Worm (Caenorhabditis elegans) whole organism, L2 larva: ENCODE measurements around the gene act-3.

Experiments
- C34F6.9 ChIP-seq: fragments of 150-350 bp; optimal IDR thresholded peaks from 2 replicates; lab custom pipeline; 2014; ENCODE audit warnings: missing biosample characterization, missing genetic modification characterization
- F13H6.1 ChIP-seq: sonication (generic microtip); optimal IDR thresholded peaks from 2 replicates; lab custom pipeline; 2016; ENCODE audit warnings: missing genetic modification characterization, missing compliant biosample characterization
- R02D3.7 ChIP-seq: fragments of 150-350 bp; optimal IDR thresholded peaks from 2 replicates; lab custom pipeline; 2014; ENCODE audit warnings: missing biosample characterization, missing genetic modification characterization
- Y55F3AM.14 ChIP-seq: fragments of 200-800 bp; sonication (Bioruptor generic); optimal IDR thresholded peaks from 2 replicates; lab custom pipeline; 2018; ENCODE audit warnings: mild to moderate bottlenecking, missing genetic modification characterization, missing compliant biosample characterization
- ZK546.5 ChIP-seq: sonication (generic microtip); optimal IDR thresholded peaks from 2 replicates; lab custom pipeline; 2017; ENCODE audit warnings: missing biosample characterization, missing genetic modification characterization
- alr-1 ChIP-seq: fragments of 150-350 bp; optimal IDR thresholded peaks from 2 replicates; lab custom pipeline; 2014; ENCODE audit warnings: missing biosample characterization, missing genetic modification characterization
- aly-2 ChIP-seq: fragments of 150-350 bp; optimal IDR thresholded peaks from 2 replicates; lab custom pipeline; 2014; ENCODE audit warnings: missing biosample characterization, missing genetic modification characterization
- ama-1 ChIP-seq: fragments of 150-350 bp; optimal IDR thresholded peaks from 2 replicates; lab custom pipeline; 2018; ENCODE audit warnings: inconsistent platforms
- blmp-1 ChIP-seq: sonication (generic microtip); optimal IDR thresholded peaks from 2 replicates; lab custom pipeline; 2017; ENCODE audit warnings: missing genetic modification characterization, mild to moderate bottlenecking, missing compliant biosample characterization, antibody characterized with exemption, moderate library complexity; ENCODE audit not compliant: insufficient read depth
- ceh-16 ChIP-seq: fragments of 150-350 bp; optimal IDR thresholded peaks from 2 replicates; lab custom pipeline; 2014; ENCODE audit warnings: missing biosample characterization, missing genetic modification characterization
- ceh-82 ChIP-seq: fragments of 150-350 bp; optimal IDR thresholded peaks from 2 replicates; lab custom pipeline; 2014; ENCODE audit warnings: missing biosample characterization, missing genetic modification characterization
- crh-2 ChIP-seq: sonication (generic microtip); optimal IDR thresholded peaks from 2 replicates; lab custom pipeline; 2017; ENCODE audit warnings: missing biosample characterization, missing genetic modification characterization
- dmd-4 ChIP-seq: sonication (generic microtip); optimal IDR thresholded peaks from 2 replicates; lab custom pipeline; 2017; ENCODE audit warnings: missing biosample characterization, missing genetic modification characterization
- egl-27 ChIP-seq: sonication (generic microtip); optimal IDR thresholded peaks from 3 replicates; lab custom pipeline; 2017; ENCODE audit warnings: missing biosample characterization, missing genetic modification reagents, missing genetic modification characterization
- elt-1 ChIP-seq: fragments of 150-350 bp; optimal IDR thresholded peaks from 2 replicates; lab custom pipeline; 2014; ENCODE audit warnings: missing biosample characterization, missing genetic modification characterization
- elt-3 ChIP-seq: sonication (generic microtip); optimal IDR thresholded peaks from 2 replicates; lab custom pipeline; 2017; ENCODE audit warnings: missing biosample characterization, missing genetic modification characterization
- fos-1 ChIP-seq: fragments of 150-350 bp; optimal IDR thresholded peaks from 2 replicates; lab custom pipeline; 2014; ENCODE audit warnings: missing biosample characterization, missing genetic modification characterization
- gmeb-1 ChIP-seq: fragments of 150-350 bp; optimal IDR thresholded peaks from 2 replicates; lab custom pipeline; 2014; ENCODE audit warnings: missing biosample characterization, missing genetic modification characterization
- lin-11 ChIP-seq: fragments of 150-350 bp; sonication (generic microtip); optimal IDR thresholded peaks from 2 replicates; lab custom pipeline; 2014; ENCODE audit warnings: missing biosample characterization, missing genetic modification characterization, inconsistent platforms, mixed read lengths
- lin-13 ChIP-seq: fragments of 150-350 bp; optimal IDR thresholded peaks from 2 replicates; lab custom pipeline; 2014; ENCODE audit warnings: missing biosample characterization, missing genetic modification reagents, missing genetic modification characterization
- lin-39 ChIP-seq: fragments of 150-350 bp; optimal IDR thresholded peaks from 2 replicates; lab custom pipeline; 2014; ENCODE audit warnings: missing biosample characterization, missing genetic modification reagents, missing genetic modification characterization
- lsy-2 ChIP-seq, 2 experiments: fragments of 150-350 bp in 1 of 2; sonication (generic microtip) in 1 of 2; optimal IDR thresholded peaks; 2 replicates each; lab custom pipeline; 2014 to 2017; ENCODE audit warnings: missing biosample characterization in 2 of 2, missing genetic modification characterization in 2 of 2
- mab-5 ChIP-seq: fragments of 150-350 bp; optimal IDR thresholded peaks from 2 replicates; lab custom pipeline; 2014; ENCODE audit warnings: missing biosample characterization, missing genetic modification characterization
- mbf-1 ChIP-seq: sonication (generic microtip); optimal IDR thresholded peaks from 2 replicates; lab custom pipeline; 2017; ENCODE audit warnings: missing biosample characterization, missing genetic modification characterization
- mdl-1 ChIP-seq, 2 experiments: fragments of 150-350 bp in 1 of 2; sonication (generic microtip) in 1 of 2; optimal IDR thresholded peaks; 2 replicates each; lab custom pipeline; 2017; ENCODE audit warnings: missing biosample characterization in 2 of 2, missing genetic modification characterization in 2 of 2
- nhr-10 ChIP-seq: sonication (generic microtip); optimal IDR thresholded peaks from 2 replicates; lab custom pipeline; 2017; ENCODE audit warnings: missing biosample characterization, missing genetic modification characterization
- nhr-11 ChIP-seq: fragments of 150-350 bp; optimal IDR thresholded peaks from 2 replicates; lab custom pipeline; 2014; ENCODE audit warnings: missing biosample characterization, missing genetic modification characterization
- nhr-12 ChIP-seq: fragments of 150-350 bp; optimal IDR thresholded peaks from 2 replicates; lab custom pipeline; 2014; ENCODE audit warnings: missing biosample characterization, missing genetic modification characterization
- nhr-129 ChIP-seq: fragments of 150-350 bp; optimal IDR thresholded peaks from 2 replicates; lab custom pipeline; 2014; ENCODE audit warnings: missing biosample characterization, missing genetic modification characterization
- nhr-21 ChIP-seq: fragments of 150-350 bp; optimal IDR thresholded peaks from 2 replicates; lab custom pipeline; 2014; ENCODE audit warnings: missing biosample characterization, missing genetic modification characterization
- nhr-23 ChIP-seq: fragments of 150-350 bp; optimal IDR thresholded peaks from 2 replicates; lab custom pipeline; 2014; ENCODE audit warnings: missing biosample characterization, missing genetic modification reagents, missing genetic modification characterization
- nhr-237 ChIP-seq: fragments of 150-350 bp; optimal IDR thresholded peaks from 2 replicates; lab custom pipeline; 2014; ENCODE audit warnings: missing biosample characterization, missing genetic modification characterization
- nhr-25 ChIP-seq: fragments of 150-350 bp; sonication (generic microtip); optimal IDR thresholded peaks from 3 replicates; lab custom pipeline; 2014; ENCODE audit warnings: missing biosample characterization, missing genetic modification characterization
- nhr-6 ChIP-seq: fragments of 150-350 bp; optimal IDR thresholded peaks from 2 replicates; lab custom pipeline; 2014; ENCODE audit warnings: missing biosample characterization, missing genetic modification characterization
- nhr-77 ChIP-seq: fragments of 150-350 bp; optimal IDR thresholded peaks from 2 replicates; lab custom pipeline; 2014; ENCODE audit warnings: missing biosample characterization, missing genetic modification characterization
- peb-1 ChIP-seq: fragments of 150-350 bp; optimal IDR thresholded peaks from 2 replicates; lab custom pipeline; 2014; ENCODE audit warnings: missing biosample characterization, missing genetic modification characterization
- sem-4 ChIP-seq: fragments of 150-350 bp; optimal IDR thresholded peaks from 2 replicates; lab custom pipeline; 2014; ENCODE audit warnings: missing biosample characterization, missing genetic modification reagents, missing genetic modification characterization
- skn-1 ChIP-seq: sonication (generic microtip); optimal IDR thresholded peaks from 2 replicates; lab custom pipeline; 2017; ENCODE audit warnings: missing biosample characterization, missing genetic modification characterization
- sma-3 ChIP-seq: sonication (generic microtip); optimal IDR thresholded peaks from 2 replicates; lab custom pipeline; 2016; ENCODE audit warnings: missing genetic modification reagents, missing genetic modification characterization, missing compliant biosample characterization
- sma-9 ChIP-seq, 2 experiments: fragments of 150-350 bp in 1 of 2; sonication (generic microtip) in 1 of 2; optimal IDR thresholded peaks; 2 replicates each; lab custom pipeline; 2014 to 2016; ENCODE audit warnings: missing genetic modification characterization in 2 of 2, mild to moderate bottlenecking in 1 of 2, missing biosample characterization in 1 of 2, missing compliant biosample characterization in 1 of 2, missing genetic modification reagents in 1 of 2, moderate library complexity in 1 of 2
- snpc-4 ChIP-seq: fragments of 150-350 bp; optimal IDR thresholded peaks from 2 replicates; lab custom pipeline; 2014; ENCODE audit warnings: missing biosample characterization, missing genetic modification characterization
- unc-39 ChIP-seq: fragments of 150-350 bp; optimal IDR thresholded peaks from 2 replicates; lab custom pipeline; 2014; ENCODE audit warnings: missing biosample characterization, missing genetic modification characterization
- unc-55 ChIP-seq: fragments of 150-350 bp; sonication (generic microtip); optimal IDR thresholded peaks from 3 replicates; lab custom pipeline; 2014; ENCODE audit warnings: missing biosample characterization, missing genetic modification reagents, missing genetic modification characterization
- unc-62 ChIP-seq: fragments of 150-350 bp; optimal IDR thresholded peaks from 2 replicates; lab custom pipeline; 2014; ENCODE audit warnings: missing biosample characterization, missing genetic modification reagents, missing genetic modification characterization
- zag-1 ChIP-seq: fragments of 150-350 bp; optimal IDR thresholded peaks from 2 replicates; lab custom pipeline; 2014; ENCODE audit warnings: missing biosample characterization, missing genetic modification characterization
- ztf-1 ChIP-seq: fragments of 200-800 bp; sonication (Bioruptor generic); conservative IDR thresholded peaks from 2 replicates; pipeline ENCODE4 v1.3.6; 2022; ENCODE audit warnings: missing genetic modification characterization, missing compliant biosample characterization
- ztf-11 ChIP-seq: sonication (generic microtip); optimal IDR thresholded peaks from 2 replicates; lab custom pipeline; 2017; ENCODE audit warnings: missing biosample characterization, missing genetic modification characterization
- ztf-4 ChIP-seq: fragments of 150-350 bp; optimal IDR thresholded peaks from 2 replicates; lab custom pipeline; 2014; ENCODE audit warnings: missing biosample characterization, missing genetic modification characterization

The act-3 gene

DNA sequence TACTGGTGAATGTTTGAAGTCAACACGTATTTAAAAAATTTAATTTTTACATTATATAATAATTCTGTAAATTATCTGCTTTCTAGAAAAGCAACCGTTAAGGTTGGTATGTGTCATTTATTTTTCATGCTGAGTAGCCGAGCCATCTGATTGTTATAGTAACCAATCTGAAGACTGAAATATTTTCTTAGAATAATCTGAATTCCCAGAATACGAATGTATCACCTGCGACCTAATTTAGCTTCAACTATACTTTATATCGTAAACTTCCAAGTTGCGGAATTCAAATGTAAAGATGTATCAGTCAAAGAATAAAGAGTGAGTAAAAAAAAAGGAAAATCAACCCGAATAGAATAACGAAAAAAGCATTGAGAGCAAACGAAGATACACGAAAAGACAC lies 41.1 kb downstream of the act-3 start:
- no peak for TF ChIP-seq unc-62 (GFP tag; lab: Kevin White, UChicago)
- no peak for TF ChIP-seq nhr-237 (tag; lab: Kevin White, UChicago)

DNA sequence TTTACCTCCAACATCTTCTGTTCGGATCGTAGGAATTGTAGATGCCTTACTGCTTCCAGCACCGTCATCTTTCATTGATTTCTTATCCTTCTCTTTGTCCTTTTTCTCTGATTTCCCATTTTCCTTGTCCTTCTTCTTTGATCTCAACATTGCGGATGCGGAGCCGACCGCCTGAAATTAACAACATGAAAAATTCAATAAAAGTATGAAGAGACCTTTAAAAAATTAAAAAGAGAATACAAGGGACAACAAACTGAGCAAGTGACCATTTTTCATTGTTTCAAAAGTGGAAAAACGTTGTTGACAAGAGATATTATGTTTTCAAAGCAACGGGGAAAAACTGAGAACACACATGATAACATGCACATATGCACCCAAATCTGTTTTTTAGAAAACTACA lies 43.6 kb downstream of the act-3 start:
- no peak for TF ChIP-seq lsy-2 (tag; optimal IDR thresholded peaks at IDR 0.05; lab: Kevin White, UChicago)
- TF ChIP-seq alr-1, result no peak
- TF ChIP-seq zag-1 (tag; lab: Kevin White, UChicago), result no peak
- TF ChIP-seq nhr-129, result no peak
- TF ChIP-seq Y55F3AM.14 (GFP tag; lab: Kevin White, UChicago), result no peak
- no peak for TF ChIP-seq unc-55
- TF ChIP-seq skn-1 (tag; lab: Kevin White, UChicago), result no peak
- no peak for TF ChIP-seq ZK546.5
- TF ChIP-seq elt-3 (tag; lab: Kevin White, UChicago), result no peak
- TF ChIP-seq ama-1 (lab: Kevin White, UChicago), result no peak
- no peak for TF ChIP-seq ztf-11 (tag; lab: Kevin White, UChicago)
- TF ChIP-seq mab-5 (tag; lab: Kevin White, UChicago), result no peak
- no peak for TF ChIP-seq egl-27 (tag; lab: Kevin White, UChicago)
- TF ChIP-seq C34F6.9 (tag; lab: Kevin White, UChicago), result no peak
- TF ChIP-seq blmp-1 (tag; lab: Kevin White, UChicago), result no peak
- TF ChIP-seq sma-9 (GFP tag; optimal IDR thresholded peaks at IDR 0.05; lab: Kevin White, UChicago), result no peak
- TF ChIP-seq sma-9 (tag; optimal IDR thresholded peaks at IDR 0.05; lab: Kevin White, UChicago), result no peak

DNA sequence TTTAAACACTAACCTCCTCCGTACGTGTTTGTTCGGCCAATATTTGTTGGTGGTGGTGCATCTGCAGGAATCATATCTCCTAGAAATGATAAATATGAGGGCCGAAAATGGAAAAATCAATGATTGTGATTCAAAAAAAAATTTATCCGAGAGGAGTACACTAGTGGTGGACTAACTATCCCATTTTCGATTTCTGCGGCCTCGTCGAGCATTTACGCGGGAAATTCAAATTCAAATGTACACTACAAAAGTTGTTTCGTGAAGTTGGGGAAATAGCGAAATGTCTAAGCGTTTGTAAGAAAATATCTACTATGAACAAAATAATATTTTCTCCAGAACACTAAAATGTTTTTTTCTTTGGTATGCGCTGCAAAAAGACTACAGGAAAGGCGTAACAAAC lies 45.0 kb downstream of the act-3 start:
- peak; percentile 17 for TF ChIP-seq nhr-6
- no peak for TF ChIP-seq aly-2 (tag; lab: Kevin White, UChicago)
- TF ChIP-seq egl-27 (tag; lab: Kevin White, UChicago), result no peak
- no peak for TF ChIP-seq nhr-77 (tag; lab: Kevin White, UChicago)
- TF ChIP-seq Y55F3AM.14 (GFP tag; lab: Kevin White, UChicago), result no peak
- no peak for TF ChIP-seq nhr-129
- TF ChIP-seq nhr-21 (tag; lab: Kevin White, UChicago), result no peak
- TF ChIP-seq nhr-12 (tag; lab: Kevin White, UChicago), result no peak
- no peak for TF ChIP-seq lin-11 (tag; lab: Kevin White, UChicago)
- TF ChIP-seq unc-62 (GFP tag; lab: Kevin White, UChicago), result no peak
- TF ChIP-seq ceh-16, result no peak
- no peak for TF ChIP-seq skn-1 (tag; lab: Kevin White, UChicago)
- TF ChIP-seq ceh-82 (tag; lab: Kevin White, UChicago), result no peak
- TF ChIP-seq sem-4 (tag; lab: Kevin White, UChicago), result no peak
- no peak for TF ChIP-seq zag-1 (tag; lab: Kevin White, UChicago)
- no peak for TF ChIP-seq nhr-25 (tag; lab: Kevin White, UChicago)
- no peak for TF ChIP-seq nhr-11 (tag; lab: Kevin White, UChicago)
- no peak for TF ChIP-seq R02D3.7 (tag; lab: Kevin White, UChicago)
- peak; percentile 24 for TF ChIP-seq fos-1
- TF ChIP-seq elt-1, result no peak
- TF ChIP-seq sma-3 (GFP tag; lab: Kevin White, UChicago), result peak; percentile 75
- TF ChIP-seq blmp-1 (tag; lab: Kevin White, UChicago), result no peak
- TF ChIP-seq ama-1 (lab: Kevin White, UChicago), result no peak
- TF ChIP-seq nhr-23, result no peak
- peak; percentile 79 for TF ChIP-seq unc-55
- no peak for TF ChIP-seq ztf-1 (GFP tag; lab: Robert Waterston, UW)
- no peak for TF ChIP-seq unc-39
- TF ChIP-seq mbf-1, result no peak
- TF ChIP-seq lin-13 (GFP tag; lab: Kevin White, UChicago), result peak; percentile 20
- TF ChIP-seq dmd-4, result no peak
- TF ChIP-seq sma-9 (GFP tag; optimal IDR thresholded peaks at IDR 0.05; lab: Kevin White, UChicago), result peak; percentile 73
- no peak for TF ChIP-seq sma-9 (tag; optimal IDR thresholded peaks at IDR 0.05; lab: Kevin White, UChicago)
- no peak for TF ChIP-seq elt-3 (tag; lab: Kevin White, UChicago)
- no peak for TF ChIP-seq mdl-1 (tag; optimal IDR thresholded peaks at IDR 0.05; lab: Kevin White, UChicago)
- TF ChIP-seq nhr-10 (tag; lab: Kevin White, UChicago), result peak; percentile 16
- TF ChIP-seq snpc-4, result no peak
- no peak for TF ChIP-seq ZK546.5
- no peak for TF ChIP-seq ztf-11 (tag; lab: Kevin White, UChicago)
- no peak for TF ChIP-seq peb-1 (tag; lab: Kevin White, UChicago)
- TF ChIP-seq mab-5 (tag; lab: Kevin White, UChicago), result no peak
- no peak for TF ChIP-seq lin-39 (tag; lab: Kevin White, UChicago)
- no peak for TF ChIP-seq alr-1
- no peak for TF ChIP-seq ztf-4
- TF ChIP-seq gmeb-1 (tag; lab: Kevin White, UChicago), result peak; percentile 94
- TF ChIP-seq C34F6.9 (tag; lab: Kevin White, UChicago), result peak; percentile 43
- peak in 1 of 2 experiments; percentile 70 for TF ChIP-seq lsy-2 (tag; optimal IDR thresholded peaks at IDR 0.05; lab: Kevin White, UChicago)
- TF ChIP-seq nhr-237 (tag; lab: Kevin White, UChicago), result no peak
- TF ChIP-seq crh-2 (tag; lab: Kevin White, UChicago), result peak; percentile 70
- peak; percentile 57 for TF ChIP-seq F13H6.1 (tag; lab: Kevin White, UChicago)
